Worm (Caenorhabditis elegans) whole organism, L1 larva: ENCODE data around the gene cpb-2.

ENCODE experiments used
- F16B12.6 ChIP-seq: fragments of 150-350 bp; optimal IDR thresholded peaks from 2 replicates; lab custom pipeline; 2014; ENCODE audit warnings: missing biosample characterization, missing genetic modification characterization
- Y116A8C.19 ChIP-seq: sonication (generic microtip); optimal IDR thresholded peaks from 2 replicates; lab custom pipeline; 2016; ENCODE audit warnings: missing compliant biosample characterization, missing genetic modification characterization, borderline replicate concordance
- aha-1 ChIP-seq: fragments of 150-350 bp; optimal IDR thresholded peaks from 2 replicates; lab custom pipeline; 2014; ENCODE audit warnings: missing biosample characterization, missing genetic modification characterization
- alr-1 ChIP-seq: fragments of 200-800 bp; sonication (Bioruptor generic); optimal IDR thresholded peaks from 2 replicates; lab custom pipeline; 2018; ENCODE audit warnings: borderline replicate concordance, mild to moderate bottlenecking, missing genetic modification characterization, missing compliant biosample characterization
- aly-2 ChIP-seq: fragments of 150-350 bp; optimal IDR thresholded peaks from 2 replicates; lab custom pipeline; 2014; ENCODE audit warnings: missing biosample characterization, missing genetic modification characterization
- blmp-1 ChIP-seq: fragments of 150-350 bp; optimal IDR thresholded peaks from 2 replicates; lab custom pipeline; 2014; ENCODE audit warnings: missing biosample characterization, missing genetic modification characterization
- ceh-8 ChIP-seq: fragments of 200-800 bp; sonication (Bioruptor generic); optimal IDR thresholded peaks from 2 replicates; lab custom pipeline; 2018; ENCODE audit warnings: mild to moderate bottlenecking, missing genetic modification characterization, moderate library complexity, missing compliant biosample characterization
- ceh-82 ChIP-seq, 3 experiments: fragments of 150-350 bp in 1 of 3; sonication (generic microtip) in 2 of 3; optimal IDR thresholded peaks; 2 replicates each; lab custom pipeline; 2014 to 2017; ENCODE audit warnings: missing biosample characterization in 3 of 3, missing genetic modification characterization in 3 of 3
- ceh-88 ChIP-seq: fragments of 200-800 bp; sonication (Bioruptor generic); IDR thresholded peaks from 2 replicates; pipeline ENCODE4 v1.3.6; 2022; ENCODE audit warnings: missing genetic modification characterization, missing compliant biosample characterization
- dpl-1 ChIP-seq, 3 experiments: fragments of 150-350 bp in 2 of 3; sonication (generic microtip) in 1 of 3; optimal IDR thresholded peaks; 2 replicates each; lab custom pipeline; 2014 to 2017; ENCODE audit warnings: missing biosample characterization in 3 of 3, missing genetic modification characterization in 3 of 3, missing genetic modification reagents in 3 of 3
- efl-1 ChIP-seq, 4 experiments: fragments of 150-350 bp; optimal IDR thresholded peaks in 3 of 4; peaks in 1 of 4; 1 replicate in 1 of 4; 2 replicates in 3 of 4; lab custom pipeline; 2014; ENCODE audit warnings: missing biosample characterization in 2 of 4, missing genetic modification characterization in 2 of 4, missing genetic modification reagents in 2 of 4
- elt-2 ChIP-seq: sonication (generic microtip); optimal IDR thresholded peaks from 2 replicates; lab custom pipeline; 2016; ENCODE audit warnings: missing genetic modification characterization, mild to moderate bottlenecking, inconsistent platforms, missing compliant biosample characterization, missing genetic modification reagents
- hlh-17 ChIP-seq: fragments of 200-800 bp; sonication (Bioruptor generic); optimal IDR thresholded peaks from 2 replicates; lab custom pipeline; 2018; ENCODE audit warnings: missing genetic modification characterization, mild to moderate bottlenecking, missing compliant biosample characterization, moderate library complexity, borderline replicate concordance
- hlh-4 ChIP-seq: sonication (generic microtip); optimal IDR thresholded peaks from 2 replicates; lab custom pipeline; 2016; ENCODE audit warnings: mild to moderate bottlenecking, missing genetic modification characterization, missing compliant biosample characterization
- hpl-2 ChIP-seq: fragments of 150-350 bp; optimal IDR thresholded peaks from 2 replicates; lab custom pipeline; 2014; ENCODE audit warnings: missing biosample characterization, missing genetic modification reagents, missing genetic modification characterization
- irx-1 ChIP-seq: sonication (generic microtip); optimal IDR thresholded peaks from 2 replicates; lab custom pipeline; 2016; ENCODE audit warnings: missing genetic modification characterization, missing compliant biosample characterization
- lin-13 ChIP-seq: fragments of 150-350 bp; optimal IDR thresholded peaks from 2 replicates; lab custom pipeline; 2014; ENCODE audit warnings: missing biosample characterization, missing genetic modification reagents, missing genetic modification characterization
- lin-14 ChIP-seq: fragments of 200-800 bp; sonication (Bioruptor generic); optimal IDR thresholded peaks from 2 replicates; lab custom pipeline; 2018; ENCODE audit warnings: mild to moderate bottlenecking, missing genetic modification characterization, moderate library complexity, missing compliant biosample characterization
- lin-15B ChIP-seq: fragments of 150-350 bp; sonication (generic microtip); optimal IDR thresholded peaks from 3 replicates; lab custom pipeline; 2014; ENCODE audit warnings: missing biosample characterization, missing genetic modification characterization
- lin-35 ChIP-seq, 2 experiments: fragments of 150-350 bp; optimal IDR thresholded peaks; 2 replicates each; lab custom pipeline; 2014; ENCODE audit warnings: missing biosample characterization in 2 of 2, missing genetic modification characterization in 2 of 2, missing genetic modification reagents in 2 of 2
- lin-39 ChIP-seq: fragments of 150-350 bp; optimal IDR thresholded peaks from 2 replicates; lab custom pipeline; 2014; ENCODE audit warnings: missing biosample characterization, missing genetic modification reagents, missing genetic modification characterization
- lir-3 ChIP-seq: sonication (generic microtip); optimal IDR thresholded peaks from 2 replicates; lab custom pipeline; 2016; ENCODE audit warnings: mild to moderate bottlenecking, missing genetic modification characterization, moderate library complexity, missing compliant biosample characterization; ENCODE audit not compliant: poor library complexity
- lsy-2 ChIP-seq, 2 experiments: fragments of 150-350 bp; optimal IDR thresholded peaks; 2 replicates each; lab custom pipeline; 2014; ENCODE audit warnings: missing biosample characterization in 2 of 2, missing genetic modification characterization in 2 of 2
- nhr-11 ChIP-seq: fragments of 150-350 bp; optimal IDR thresholded peaks from 2 replicates; lab custom pipeline; 2014; ENCODE audit warnings: missing biosample characterization, missing genetic modification characterization
- nhr-20 ChIP-seq: sonication (generic microtip); optimal IDR thresholded peaks from 2 replicates; lab custom pipeline; 2016; ENCODE audit warnings: mild to moderate bottlenecking, missing genetic modification characterization, missing compliant biosample characterization
- nhr-71 ChIP-seq: sonication (generic microtip); optimal IDR thresholded peaks from 2 replicates; lab custom pipeline; 2016; ENCODE audit warnings: mild to moderate bottlenecking, missing genetic modification characterization, moderate library complexity, missing compliant biosample characterization
- nhr-76 ChIP-seq: sonication (generic microtip); optimal IDR thresholded peaks from 2 replicates; lab custom pipeline; 2017; ENCODE audit warnings: missing biosample characterization, missing genetic modification characterization
- nhr-85 ChIP-seq: sonication (generic microtip); peaks from one replicate; lab custom pipeline; 2016; ENCODE audit warnings: missing genetic modification characterization, inconsistent platforms, missing compliant biosample characterization
- pax-3 ChIP-seq: fragments of 200-800 bp; sonication (Bioruptor generic); optimal IDR thresholded peaks from 2 replicates; lab custom pipeline; 2018; ENCODE audit warnings: mild to moderate bottlenecking, missing genetic modification characterization, moderate library complexity, missing compliant biosample characterization
- pqm-1 ChIP-seq: sonication (generic microtip); optimal IDR thresholded peaks from 3 replicates; lab custom pipeline; 2017; ENCODE audit warnings: missing biosample characterization, missing genetic modification characterization
- snu-23 ChIP-seq: sonication (generic microtip); optimal IDR thresholded peaks from 2 replicates; lab custom pipeline; 2016; ENCODE audit warnings: missing genetic modification characterization, missing compliant biosample characterization
- sox-4 ChIP-seq: sonication (generic microtip); optimal IDR thresholded peaks from 2 replicates; lab custom pipeline; 2016; ENCODE audit warnings: missing genetic modification characterization, missing compliant biosample characterization
- sptf-1 ChIP-seq: fragments of 150-350 bp; optimal IDR thresholded peaks from 2 replicates; lab custom pipeline; 2014; ENCODE audit warnings: missing biosample characterization, missing genetic modification characterization
- sup-37 ChIP-seq: fragments of 200-800 bp; sonication (Bioruptor generic); optimal IDR thresholded peaks from 2 replicates; lab custom pipeline; 2018; ENCODE audit warnings: mild to moderate bottlenecking, missing genetic modification characterization, missing compliant biosample characterization
- swsn-7 ChIP-seq: sonication (generic microtip); optimal IDR thresholded peaks from 2 replicates; lab custom pipeline; 2016; ENCODE audit warnings: missing genetic modification characterization, missing compliant biosample characterization
- tlp-1 ChIP-seq: fragments of 150-350 bp; optimal IDR thresholded peaks from 2 replicates; lab custom pipeline; 2014; ENCODE audit warnings: missing biosample characterization, missing genetic modification characterization
- unc-30 ChIP-seq: sonication (generic microtip); optimal IDR thresholded peaks from 2 replicates; lab custom pipeline; 2017; ENCODE audit warnings: missing biosample characterization, missing genetic modification characterization
- unc-62 ChIP-seq: fragments of 150-350 bp; optimal IDR thresholded peaks from 2 replicates; lab custom pipeline; 2014; ENCODE audit warnings: missing biosample characterization, missing genetic modification reagents, missing genetic modification characterization
- unc-86 ChIP-seq: sonication (generic microtip); optimal IDR thresholded peaks from 2 replicates; lab custom pipeline; 2016; ENCODE audit warnings: missing genetic modification characterization, missing compliant biosample characterization
- unc-98 ChIP-seq: fragments of 200-800 bp; sonication (Bioruptor generic); IDR thresholded peaks from 2 replicates; pipeline ENCODE4 v1.3.6; 2022; ENCODE audit warnings: missing genetic modification characterization, missing compliant biosample characterization
- xbp-1 ChIP-seq: sonication (generic microtip); optimal IDR thresholded peaks from 2 replicates; lab custom pipeline; 2016; ENCODE audit warnings: missing genetic modification characterization, missing compliant biosample characterization
- zag-1 ChIP-seq: fragments of 150-350 bp; optimal IDR thresholded peaks from 2 replicates; lab custom pipeline; 2014; ENCODE audit warnings: missing biosample characterization, missing genetic modification characterization
- ztf-11 ChIP-seq, 2 experiments: sonication (generic microtip); optimal IDR thresholded peaks; 2 replicates each; lab custom pipeline; 2016 to 2017; ENCODE audit warnings: missing genetic modification characterization in 2 of 2, missing biosample characterization in 1 of 2, missing compliant biosample characterization in 1 of 2

cpb-2 gene

DNA sequence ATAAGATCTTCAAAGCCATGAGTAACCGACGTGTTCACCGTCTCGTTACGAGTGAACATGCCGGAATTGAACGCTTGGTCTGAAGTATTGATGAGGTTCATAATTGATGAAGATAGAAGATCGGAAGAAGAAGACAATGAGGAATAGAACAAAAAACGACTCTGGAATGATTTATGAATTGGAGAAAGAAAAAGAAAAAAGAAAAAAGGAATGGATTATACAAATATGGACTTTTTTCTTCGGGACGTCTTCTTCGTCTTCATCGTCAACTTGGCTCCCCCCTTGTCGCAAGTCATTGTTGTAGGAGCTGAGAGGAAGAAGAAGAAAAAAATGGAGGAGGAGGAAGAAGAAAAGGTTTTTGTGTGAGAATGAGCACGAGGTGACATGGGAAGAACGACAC lies 34.4 kb downstream of the cpb-2 start, which contains the start of gene srsy-2:
TSS of gene srsy-2 (minus strand) at position 101 of the 400 bp plus-strand sequence.
- TF ChIP-seq lin-14 (GFP tag; lab: Kevin White, UChicago) (peak; percentile 36), ceh-8 (no peak), unc-86 (peak; percentile 15)

DNA sequence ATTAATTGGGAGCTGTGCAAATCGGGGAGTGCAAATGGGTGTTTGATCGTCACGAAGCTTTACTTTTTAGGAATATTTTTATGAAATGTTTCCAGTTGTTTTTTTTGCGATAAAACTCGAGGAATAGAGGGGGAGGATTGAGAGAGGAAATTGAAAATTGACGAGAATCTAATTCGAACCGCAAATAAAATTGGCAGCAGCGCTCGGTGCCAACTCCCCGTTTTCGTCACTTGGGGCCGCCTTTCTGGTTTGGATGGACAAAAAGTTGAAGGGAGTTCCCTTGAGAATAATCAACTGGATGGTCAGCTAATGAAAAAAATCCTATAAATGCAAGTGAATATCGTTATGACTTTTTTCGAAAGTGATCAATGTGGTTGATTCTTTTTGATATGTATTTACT lies 37.5 kb downstream of the cpb-2 start:
- no peak for TF ChIP-seq sup-37 (GFP tag; lab: Kevin White, UChicago)
- no peak for TF ChIP-seq ztf-11 (tag; optimal IDR thresholded peaks at IDR 0.05; lab: Kevin White, UChicago)
- no peak for TF ChIP-seq lir-3 (tag; lab: Kevin White, UChicago)
- no peak for TF ChIP-seq tlp-1
- peak; percentile 64 for TF ChIP-seq lin-14 (GFP tag; lab: Kevin White, UChicago)

DNA sequence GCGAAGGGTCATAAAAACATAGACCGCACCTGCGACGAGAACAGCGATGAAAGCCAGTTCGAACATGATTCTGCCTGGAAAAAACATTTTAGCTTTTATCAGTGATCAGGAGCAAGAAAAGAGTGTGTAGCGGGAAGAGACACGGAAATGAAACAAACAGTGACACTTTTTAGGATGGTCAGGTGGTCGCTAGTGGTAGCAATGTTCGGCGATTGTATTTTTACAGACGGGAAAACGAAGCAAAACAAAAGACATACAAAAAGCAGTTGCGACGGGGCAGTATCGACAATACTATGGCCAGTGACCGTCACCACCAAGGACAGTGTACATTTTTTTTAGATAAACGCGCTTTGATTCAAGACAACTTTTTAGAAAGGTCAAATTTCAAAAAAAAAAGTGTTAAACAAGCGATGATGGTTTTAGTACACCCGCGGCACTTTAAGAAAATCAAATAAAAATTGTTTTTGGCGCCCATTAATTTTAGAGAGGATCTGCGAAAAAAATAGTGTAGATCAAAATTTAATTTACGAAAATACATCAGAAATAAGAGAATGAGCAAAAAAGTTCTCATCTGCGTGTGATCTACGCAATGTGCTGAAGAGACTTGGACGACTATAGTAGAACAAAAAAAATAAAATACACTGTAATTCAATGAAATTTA lies 43.0 kb downstream of the cpb-2 start, which contains the start of gene T24H7.9:
TSS of gene T24H7.9 (minus strand) at position 74 of the 661 bp plus-strand sequence.
- TF ChIP-seq lin-35 (GFP tag; optimal IDR thresholded peaks at IDR 0.05; lab: Kevin White, UChicago) (no peak), irx-1 (tag; lab: Kevin White, UChicago) (no peak)

ce11 chrII:6236093-6236945 lies 43.7 kb downstream of the cpb-2 start:
- no peak for TF ChIP-seq F16B12.6 (tag; lab: Kevin White, UChicago)
- TF ChIP-seq lin-39 (tag; lab: Kevin White, UChicago) = no peak
- no peak for TF ChIP-seq zag-1 (tag; lab: Kevin White, UChicago)
- peak; percentile 6 for TF ChIP-seq snu-23 (GFP tag; lab: Kevin White, UChicago)
- TF ChIP-seq nhr-85 (tag; lab: Kevin White, UChicago) = peak; percentile 83
- TF ChIP-seq ceh-82 (tag; optimal IDR thresholded peaks at IDR 0.05; lab: Kevin White, UChicago) = no peak
- no peak for TF ChIP-seq ceh-8
- no peak for TF ChIP-seq xbp-1
- no peak for TF ChIP-seq sox-4 (tag; lab: Kevin White, UChicago)
- no peak for TF ChIP-seq ceh-88
- TF ChIP-seq lin-14 (GFP tag; lab: Kevin White, UChicago) = peak; percentile 54
- no peak for TF ChIP-seq pax-3 (tag; lab: Kevin White, UChicago)
- TF ChIP-seq elt-2 (tag; lab: Kevin White, UChicago) = no peak
- TF ChIP-seq unc-30 (tag; lab: Kevin White, UChicago) = no peak
- TF ChIP-seq hlh-17 = no peak
- TF ChIP-seq blmp-1 (tag; lab: Kevin White, UChicago) = peak; percentile 78
- no peak for TF ChIP-seq lin-15B (tag; lab: Kevin White, UChicago)
- TF ChIP-seq Y116A8C.19 (tag; lab: Kevin White, UChicago) = no peak
- TF ChIP-seq dpl-1 (GFP tag; optimal IDR thresholded peaks at IDR 0.05; lab: Kevin White, UChicago) = peak in 1 of 3 experiments; percentile 3
- TF ChIP-seq lin-13 (GFP tag; lab: Kevin White, UChicago) = no peak
- TF ChIP-seq alr-1 = no peak
- no peak for TF ChIP-seq pqm-1 (tag; lab: Kevin White, UChicago)
- TF ChIP-seq lsy-2 (tag; optimal IDR thresholded peaks at IDR 0.05; lab: Kevin White, UChicago) = peak in 1 of 2 experiments; percentile 30
- no peak for TF ChIP-seq efl-1 (optimal IDR thresholded peaks at IDR 0.05; lab: Kevin White, UChicago)
- TF ChIP-seq efl-1 (GFP tag; optimal IDR thresholded peaks at IDR 0.05 in 1 of 2; lab: Kevin White, UChicago) = peak in 1 of 2 experiments; percentile 47
- TF ChIP-seq aly-2 (tag; lab: Kevin White, UChicago) = no peak
- TF ChIP-seq sptf-1 = no peak
- peak; percentile 19 for TF ChIP-seq nhr-71 (tag; lab: Kevin White, UChicago)
- no peak for TF ChIP-seq swsn-7 (tag; lab: Kevin White, UChicago)
- no peak for TF ChIP-seq nhr-76
- TF ChIP-seq hlh-4 (tag; lab: Kevin White, UChicago) = no peak
- TF ChIP-seq unc-62 (GFP tag; lab: Kevin White, UChicago) = no peak
- no peak for TF ChIP-seq aha-1 (tag; lab: Kevin White, UChicago)
- no peak for TF ChIP-seq nhr-11 (tag; lab: Kevin White, UChicago)
- TF ChIP-seq hpl-2 (GFP tag; lab: Kevin White, UChicago) = no peak
- no peak for TF ChIP-seq unc-86
- TF ChIP-seq nhr-20 (tag; lab: Kevin White, UChicago) = peak; percentile 25
- no peak for TF ChIP-seq unc-98 (GFP tag; lab: Robert Waterston, UW)
